Worm (Caenorhabditis elegans) whole organism, young adult: ENCODE results near the gene srbc-59.
A peak's percentile ranks its signal among the peaks of the same experiment; 100 is the strongest.

Experiments
- B0336.3 ChIP-seq: fragments of 200-800 bp; sonication (Bioruptor generic); IDR thresholded peaks from 2 replicates; pipeline ENCODE4 v1.3.6; 2022; ENCODE audit warnings: missing genetic modification characterization, missing compliant biosample characterization
- F49E8.2 ChIP-seq: sonication (generic microtip); optimal IDR thresholded peaks from 3 replicates; lab custom pipeline; 2017; ENCODE audit warnings: missing genetic modification characterization, mild to moderate bottlenecking, missing compliant biosample characterization, antibody characterized with exemption, moderate library complexity; ENCODE audit not compliant: insufficient read depth
- F57C9.4 ChIP-seq: sonication (generic microtip); optimal IDR thresholded peaks from 2 replicates; lab custom pipeline; 2017; ENCODE audit warnings: mild to moderate bottlenecking, missing genetic modification characterization, missing compliant biosample characterization
- K12H6.12 ChIP-seq: fragments of 200-800 bp; sonication (Bioruptor generic); optimal IDR thresholded peaks from 2 replicates; lab custom pipeline; 2018; ENCODE audit warnings: mild to moderate bottlenecking, missing genetic modification characterization, missing compliant biosample characterization
- Y95B8A.8 ChIP-seq: fragments of 200-800 bp; sonication (Bioruptor generic); IDR thresholded peaks from 2 replicates; pipeline ENCODE4 v1.3.6; 2022; ENCODE audit warnings: missing genetic modification reagents, missing genetic modification characterization, missing compliant biosample characterization
- ZK185.1 ChIP-seq: sonication (generic microtip); optimal IDR thresholded peaks from 2 replicates; lab custom pipeline; 2016; ENCODE audit warnings: mild to moderate bottlenecking, missing genetic modification characterization, missing compliant biosample characterization; ENCODE audit not compliant: poor library complexity, severe bottlenecking
- ama-1 ChIP-seq, 3 experiments: fragments of 150-350 bp in 1 of 3; sonication (generic microtip) in 2 of 3; optimal IDR thresholded peaks; 2 replicates each; lab custom pipeline; 2014 to 2018; ENCODE audit warnings: missing biosample characterization in 2 of 3, missing genetic modification characterization in 2 of 3, missing genetic modification reagents in 2 of 3
- aptf-2 ChIP-seq: fragments of 200-800 bp; sonication (Bioruptor generic); conservative IDR thresholded peaks from 2 replicates; pipeline ENCODE4 v1.3.6; 2022; ENCODE audit warnings: missing genetic modification reagents, missing genetic modification characterization, missing compliant biosample characterization
- attf-3 ChIP-seq: fragments of 200-800 bp; sonication (Bioruptor generic); conservative IDR thresholded peaks from 2 replicates; pipeline ENCODE4 v1.3.6; 2022; ENCODE audit warnings: missing genetic modification reagents, missing genetic modification characterization, missing compliant biosample characterization
- attf-5 ChIP-seq: fragments of 200-800 bp; sonication (Bioruptor generic); optimal IDR thresholded peaks from 2 replicates; lab custom pipeline; 2018; ENCODE audit warnings: mild to moderate bottlenecking, missing genetic modification characterization, missing compliant biosample characterization
- cebp-1 ChIP-seq, 2 experiments: fragments of 200-800 bp in 1 of 2; sonication (Bioruptor generic) in 1 of 2; sonication (generic microtip) in 1 of 2; IDR thresholded peaks in 1 of 2; optimal IDR thresholded peaks in 1 of 2; 2 replicates each; pipeline versions ENCODE4 v1.3.6 to Lab custom; 2017 to 2022; ENCODE audit warnings: missing compliant biosample characterization in 2 of 2, missing genetic modification characterization in 2 of 2, mild to moderate bottlenecking in 1 of 2, missing genetic modification reagents in 1 of 2, moderate library complexity in 1 of 2
- ceh-100 ChIP-seq: fragments of 200-800 bp; sonication (Bioruptor generic); IDR thresholded peaks from 2 replicates; pipeline ENCODE4 v1.3.6; 2022; ENCODE audit warnings: missing genetic modification reagents, missing genetic modification characterization, missing compliant biosample characterization
- ceh-79 ChIP-seq: sonication (generic microtip); optimal IDR thresholded peaks from 2 replicates; lab custom pipeline; 2017; ENCODE audit warnings: mild to moderate bottlenecking, missing genetic modification characterization, missing compliant biosample characterization
- chd-7 ChIP-seq: sonication (generic microtip); optimal IDR thresholded peaks from 2 replicates; lab custom pipeline; 2016; ENCODE audit warnings: mild to moderate bottlenecking, missing genetic modification characterization, moderate library complexity, missing compliant biosample characterization
- dpl-1 ChIP-seq: fragments of 150-350 bp; optimal IDR thresholded peaks from 2 replicates; lab custom pipeline; 2014; ENCODE audit warnings: missing biosample characterization, missing genetic modification reagents, missing genetic modification characterization
- ets-4 ChIP-seq: fragments of 200-800 bp; sonication (Bioruptor generic); optimal IDR thresholded peaks from 2 replicates; lab custom pipeline; 2018; ENCODE audit warnings: mild to moderate bottlenecking, missing genetic modification characterization, missing compliant biosample characterization
- hsf-1 ChIP-seq: fragments of 200-800 bp; sonication (Bioruptor generic); IDR thresholded peaks from 2 replicates; pipeline ENCODE4 v1.3.6; 2022; ENCODE audit warnings: missing genetic modification reagents, missing genetic modification characterization, missing compliant biosample characterization
- lag-1 ChIP-seq: fragments of 200-800 bp; sonication (Bioruptor generic); IDR thresholded peaks from 2 replicates; pipeline ENCODE4 v1.3.6; 2022; ENCODE audit warnings: missing genetic modification reagents, missing genetic modification characterization, missing compliant biosample characterization
- let-526 ChIP-seq: fragments of 200-800 bp; sonication (Bioruptor generic); IDR thresholded peaks from 2 replicates; pipeline ENCODE4 v1.3.6; 2022; ENCODE audit warnings: missing genetic modification reagents, missing genetic modification characterization, missing compliant biosample characterization
- let-607 ChIP-seq, 2 experiments: fragments of 200-800 bp in 1 of 2; sonication (Bioruptor generic) in 1 of 2; sonication (generic microtip) in 1 of 2; optimal IDR thresholded peaks; 2 replicates each; lab custom pipeline; 2016 to 2018; ENCODE audit warnings: mild to moderate bottlenecking in 2 of 2, missing compliant biosample characterization in 2 of 2, missing genetic modification characterization in 2 of 2, moderate library complexity in 2 of 2, missing genotype in 1 of 2
- lin-35 ChIP-seq, 3 experiments: fragments of 150-350 bp in 2 of 3; sonication (generic microtip) in 1 of 3; optimal IDR thresholded peaks; 2 replicates each; lab custom pipeline; 2014 to 2018; ENCODE audit warnings: missing biosample characterization in 3 of 3, missing genetic modification characterization in 3 of 3, missing genetic modification reagents in 3 of 3
- lin-40 ChIP-seq: sonication (generic microtip); optimal IDR thresholded peaks from 2 replicates; lab custom pipeline; 2016; ENCODE audit warnings: missing genetic modification characterization, mild to moderate bottlenecking, missing compliant biosample characterization, missing genotype, missing genetic modification reagents
- lir-1 ChIP-seq: fragments of 200-800 bp; sonication (Bioruptor generic); conservative IDR thresholded peaks from 2 replicates; pipeline ENCODE4 v1.3.6; 2022; ENCODE audit warnings: missing genetic modification reagents, missing genetic modification characterization, missing compliant biosample characterization
- lsl-1 ChIP-seq: fragments of 200-800 bp; sonication (Bioruptor generic); optimal IDR thresholded peaks from 2 replicates; lab custom pipeline; 2018; ENCODE audit warnings: mild to moderate bottlenecking, missing genetic modification characterization, moderate library complexity, missing compliant biosample characterization
- nfya-2 ChIP-seq: fragments of 200-800 bp; sonication (Bioruptor generic); IDR thresholded peaks from 2 replicates; pipeline ENCODE4 v1.3.6; 2022; ENCODE audit warnings: missing genetic modification reagents, missing genetic modification characterization, missing compliant biosample characterization
- nhr-80 ChIP-seq: sonication (generic microtip); optimal IDR thresholded peaks from 2 replicates; lab custom pipeline; 2016; ENCODE audit warnings: missing genetic modification characterization, missing compliant biosample characterization
- rec-8 ChIP-seq, 2 experiments: sonication (generic microtip); optimal IDR thresholded peaks; 2 replicates each; lab custom pipeline; 2016; ENCODE audit warnings: mild to moderate bottlenecking in 2 of 2, missing genetic modification characterization in 2 of 2, missing genetic modification reagents in 2 of 2, missing genotype in 2 of 2, missing biosample characterization in 1 of 2, missing compliant biosample characterization in 1 of 2, moderate library complexity in 1 of 2
- repo-1 ChIP-seq: sonication (generic microtip); optimal IDR thresholded peaks from 2 replicates; lab custom pipeline; 2017; ENCODE audit warnings: mild to moderate bottlenecking, missing genetic modification characterization, missing compliant biosample characterization
- rpc-1 ChIP-seq, 2 experiments: fragments of 150-350 bp in 1 of 2; sonication (generic microtip) in 1 of 2; optimal IDR thresholded peaks; 2 replicates each; lab custom pipeline; 2014 to 2018; ENCODE audit warnings: missing biosample characterization in 1 of 2, missing genetic modification characterization in 1 of 2, missing genetic modification reagents in 1 of 2, missing genotype in 1 of 2
- snpc-1.3 ChIP-seq: sonication (generic microtip); optimal IDR thresholded peaks from 2 replicates; lab custom pipeline; 2017; ENCODE audit warnings: missing genetic modification characterization, mild to moderate bottlenecking, missing compliant biosample characterization, antibody characterized with exemption, moderate library complexity, missing genotype, missing genetic modification reagents; ENCODE audit not compliant: insufficient read depth
- somi-1 ChIP-seq: fragments of 200-800 bp; sonication (Bioruptor generic); optimal IDR thresholded peaks from 2 replicates; lab custom pipeline; 2018; ENCODE audit warnings: mild to moderate bottlenecking, missing genetic modification characterization, missing compliant biosample characterization
- tbx-9 ChIP-seq: sonication (generic microtip); optimal IDR thresholded peaks from 2 replicates; lab custom pipeline; 2016; ENCODE audit warnings: borderline replicate concordance, missing genetic modification characterization, inconsistent platforms, missing compliant biosample characterization
- tlf-1 ChIP-seq: fragments of 200-800 bp; sonication (Bioruptor generic); optimal IDR thresholded peaks from 2 replicates; lab custom pipeline; 2018; ENCODE audit warnings: mild to moderate bottlenecking, missing genetic modification characterization, missing compliant biosample characterization
- unc-130 ChIP-seq: sonication (generic microtip); optimal IDR thresholded peaks from 2 replicates; lab custom pipeline; 2016; ENCODE audit warnings: missing genetic modification reagents, missing genetic modification characterization, missing compliant biosample characterization
- xnd-1 ChIP-seq: sonication (generic microtip); optimal IDR thresholded peaks from 2 replicates; lab custom pipeline; 2016; ENCODE audit warnings: missing genotype, missing genetic modification reagents, missing genetic modification characterization, missing compliant biosample characterization
- ztf-22 ChIP-seq: fragments of 200-800 bp; sonication (Bioruptor generic); optimal IDR thresholded peaks from 2 replicates; lab custom pipeline; 2018; ENCODE audit warnings: mild to moderate bottlenecking, missing genetic modification characterization, moderate library complexity, missing compliant biosample characterization
- ztf-26 ChIP-seq: sonication (generic microtip); optimal IDR thresholded peaks from 2 replicates; lab custom pipeline; 2017; ENCODE audit warnings: missing genetic modification characterization, missing compliant biosample characterization

srbc-59 gene

DNA sequence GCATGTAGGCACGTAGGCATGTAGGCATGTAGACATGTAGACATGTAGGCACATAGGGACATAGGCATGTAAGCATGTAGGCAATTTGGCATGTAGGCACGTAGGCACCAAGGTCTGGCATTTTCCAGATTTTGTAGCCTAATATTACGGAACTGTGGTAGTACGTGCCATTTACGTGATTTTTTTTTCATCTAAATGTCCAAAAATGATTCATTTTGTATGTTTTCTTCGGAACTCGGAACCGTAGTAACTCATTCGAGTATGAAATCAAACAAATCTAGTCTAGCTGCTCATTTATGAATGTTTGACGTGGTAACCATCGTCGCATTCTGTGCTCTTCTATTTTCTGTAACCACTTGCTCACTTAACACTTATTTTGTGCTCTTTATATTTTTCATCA lies at the start of gene srbc-59:
Gene srbc-59, plus strand, starts transcription at position 301 of the 400 bp plus-strand sequence.
- TF ChIP-seq ceh-79 (tag; lab: Kevin White, UChicago) (no peak), somi-1 (GFP tag; lab: Kevin White, UChicago) (no peak), lin-40 (tag; lab: Kevin White, UChicago) (no peak), rec-8 (tag; optimal IDR thresholded peaks at IDR 0.05; lab: Kevin White, UChicago) (no peak), attf-3 (GFP tag; lab: Robert Waterston, UW) (no peak), unc-130 (GFP tag; lab: Kevin White, UChicago) (no peak), ceh-100 (no peak), B0336.3 (GFP tag; lab: Robert Waterston, UW) (no peak), lin-35 (GFP tag; optimal IDR thresholded peaks at IDR 0.05; lab: Kevin White, UChicago) (no peak), lsl-1 (no peak)
- TF ChIP-seq, all 124 proteins: peak for 0

DNA sequence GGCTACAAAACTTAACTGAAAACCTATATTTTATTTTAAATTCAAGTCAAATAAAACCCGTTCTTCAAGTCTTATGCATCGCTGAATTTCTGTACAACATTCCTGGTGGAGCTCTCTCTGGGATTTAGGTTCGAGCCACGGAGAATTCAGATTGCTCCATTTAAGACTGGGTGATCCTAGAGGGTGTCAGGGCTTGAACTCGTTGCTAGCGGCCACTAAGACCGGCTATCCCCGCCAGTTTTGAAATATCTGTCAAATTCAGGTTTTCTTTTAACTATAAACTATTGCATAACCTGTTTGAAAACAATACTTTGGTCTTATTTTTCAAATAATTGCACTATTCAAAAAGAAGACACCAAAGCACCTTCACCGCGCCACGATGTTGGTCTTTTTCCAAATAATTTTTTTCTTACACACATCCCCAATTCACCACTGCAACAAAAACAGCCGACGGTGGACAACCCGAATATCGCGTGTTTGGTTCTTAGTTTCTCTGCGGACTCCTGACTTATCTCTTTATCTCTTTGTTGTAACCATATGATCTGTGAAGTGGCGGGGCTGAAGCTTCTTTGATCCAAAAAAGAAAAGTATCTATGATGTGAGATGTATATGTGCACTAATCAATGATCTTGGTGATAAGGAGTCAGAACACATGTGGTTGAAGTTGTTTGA lies 49.5 kb upstream of the srbc-59 start:
- TF ChIP-seq nfya-2 (GFP tag; lab: Robert Waterston, UW): no peak
- peak; percentile 32 for TF ChIP-seq K12H6.12 (tag; lab: Kevin White, UChicago)
- TF ChIP-seq ama-1 (optimal IDR thresholded peaks at IDR 0.05; lab: Kevin White, UChicago): peak; percentile 85
- TF ChIP-seq ama-1 (GFP tag; optimal IDR thresholded peaks at IDR 0.05; lab: Kevin White, UChicago): no peak
- no peak for TF ChIP-seq dpl-1 (GFP tag; lab: Kevin White, UChicago)
- peak; percentile 8 for TF ChIP-seq F57C9.4
- TF ChIP-seq F49E8.2 (tag; lab: Kevin White, UChicago): no peak
- peak; percentile 54 for TF ChIP-seq chd-7 (tag; lab: Kevin White, UChicago)
- no peak for TF ChIP-seq cebp-1 (GFP tag; IDR thresholded peaks at IDR 0.05; lab: Robert Waterston, UW)
- TF ChIP-seq cebp-1 (tag; optimal IDR thresholded peaks at IDR 0.05; lab: Kevin White, UChicago): peak; percentile 44
- TF ChIP-seq let-526 (GFP tag; lab: Robert Waterston, UW): peak; percentile 40; the same call in 1 of the 2 replicates
- peak; percentile 42 for TF ChIP-seq ztf-22 (GFP tag; lab: Kevin White, UChicago)
- peak; percentile 23 for TF ChIP-seq nhr-80 (tag; lab: Kevin White, UChicago)
- TF ChIP-seq let-607 (tag; optimal IDR thresholded peaks at IDR 0.05; lab: Kevin White, UChicago): peak in 1 of 2 experiments; percentile 18
- peak; percentile 29 for TF ChIP-seq ZK185.1 (tag; lab: Kevin White, UChicago)
- 0 out of 2 replicates have a peak, but pooled peaks have one; percentile 27 for TF ChIP-seq Y95B8A.8 (GFP tag; lab: Robert Waterston, UW)
- no peak for TF ChIP-seq ets-4 (GFP tag; lab: Kevin White, UChicago)
- peak; percentile 24 for TF ChIP-seq lin-40 (tag; lab: Kevin White, UChicago)
- TF ChIP-seq snpc-1.3 (tag; lab: Kevin White, UChicago): no peak
- TF ChIP-seq lag-1: no peak
- TF ChIP-seq rpc-1 (optimal IDR thresholded peaks at IDR 0.05; lab: Kevin White, UChicago): no peak
- no peak for TF ChIP-seq rpc-1 (tag; optimal IDR thresholded peaks at IDR 0.05; lab: Kevin White, UChicago)
- peak; percentile 22 for TF ChIP-seq attf-5 (GFP tag; lab: Kevin White, UChicago)
- TF ChIP-seq lir-1 (GFP tag; lab: Robert Waterston, UW): no peak
- TF ChIP-seq ztf-26 (tag; lab: Kevin White, UChicago): peak; percentile 16
- TF ChIP-seq somi-1 (GFP tag; lab: Kevin White, UChicago): peak; percentile 67
- peak; percentile 54 for TF ChIP-seq tlf-1 (GFP tag; lab: Kevin White, UChicago)
- TF ChIP-seq repo-1 (tag; lab: Kevin White, UChicago): peak; percentile 64
- TF ChIP-seq B0336.3 (GFP tag; lab: Robert Waterston, UW): peak; percentile 66
- TF ChIP-seq xnd-1 (tag; lab: Kevin White, UChicago): no peak
- TF ChIP-seq tbx-9 (tag; lab: Kevin White, UChicago): no peak
- no peak for TF ChIP-seq aptf-2 (GFP tag; lab: Robert Waterston, UW)
- no peak for TF ChIP-seq ceh-79 (tag; lab: Kevin White, UChicago)
- no peak for TF ChIP-seq hsf-1
